Fruit fly (Drosophila melanogaster) whole organism, embryonic: ENCODE results near the gene CG9166.

Experiments
- Ada2b ChIP-seq: fragments of 200-800 bp; sonication (Bioruptor generic); IDR thresholded peaks from 2 replicates; pipeline ENCODE4 v1.3.6; 2022; ENCODE audit warnings: missing biosample characterization, missing genetic modification characterization
- Antp ChIP-seq: fragments of 200-800 bp; sonication (Bioruptor generic); optimal IDR thresholded peaks from 3 replicates; lab custom pipeline; 2016; ENCODE audit warnings: missing biosample characterization, missing genetic modification characterization
- Bdp1 ChIP-seq: fragments of 200-800 bp; sonication (Bioruptor generic); optimal IDR thresholded peaks from 3 replicates; lab custom pipeline; 2016; ENCODE audit warnings: missing biosample characterization, missing genetic modification characterization
- Blimp-1 ChIP-seq: fragments of 200-800 bp; sonication (Bioruptor generic); optimal IDR thresholded peaks from 3 replicates; lab custom pipeline; 2018; ENCODE audit warnings: missing biosample characterization, missing genetic modification characterization, mild to moderate bottlenecking, moderate library complexity, missing genetic modification reagents
- CG11085 ChIP-seq: fragments of 200-800 bp; sonication (Bioruptor generic); IDR thresholded peaks from 2 replicates; pipeline ENCODE4 v1.3.6; 2022; ENCODE audit warnings: missing biosample characterization, missing genetic modification characterization
- CG11696 ChIP-seq: fragments of 200-800 bp; sonication (Bioruptor generic); IDR thresholded peaks from 2 replicates; pipeline ENCODE4 v1.3.6; 2022; ENCODE audit warnings: missing biosample characterization, missing genetic modification characterization
- CG1529 ChIP-seq: fragments of 200-800 bp; sonication (Bioruptor generic); optimal IDR thresholded peaks from 3 replicates; lab custom pipeline; 2018; ENCODE audit warnings: missing biosample characterization, missing genetic modification characterization
- CG16779 ChIP-seq: fragments of 200-800 bp; sonication (Bioruptor generic); IDR thresholded peaks from 2 replicates; pipeline ENCODE4 v1.3.6; 2022; ENCODE audit warnings: missing biosample characterization, missing genetic modification characterization
- CG1832 ChIP-seq: fragments of 200-800 bp; sonication (Bioruptor generic); optimal IDR thresholded peaks from 2 replicates; lab custom pipeline; 2017; ENCODE audit warnings: missing biosample characterization, mild to moderate bottlenecking, missing genetic modification characterization, inconsistent platforms
- CG2120 ChIP-seq: fragments of 200-800 bp; sonication (Bioruptor generic); optimal IDR thresholded peaks from 3 replicates; lab custom pipeline; 2016; ENCODE audit warnings: missing biosample characterization, missing genetic modification characterization
- CG2712 ChIP-seq: fragments of 200-800 bp; optimal IDR thresholded peaks from 3 replicates; lab custom pipeline; 2019; ENCODE audit warnings: missing biosample characterization, mild to moderate bottlenecking, missing genetic modification characterization, moderate library complexity
- CG31441 ChIP-seq: fragments of 200-800 bp; sonication (Bioruptor generic); IDR thresholded peaks from 2 replicates; pipeline ENCODE4 v1.3.6; 2022; ENCODE audit warnings: missing biosample characterization, missing genetic modification characterization
- CG3407 ChIP-seq: fragments of 200-800 bp; sonication (Bioruptor generic); optimal IDR thresholded peaks from 2 replicates; lab custom pipeline; 2018; ENCODE audit warnings: missing biosample characterization, mild to moderate bottlenecking, missing genetic modification characterization
- CG34376 ChIP-seq: fragments of 200-800 bp; sonication (Bioruptor generic); optimal IDR thresholded peaks from 2 replicates; lab custom pipeline; 2018; ENCODE audit warnings: missing biosample characterization, mild to moderate bottlenecking, missing genetic modification characterization
- CG4617 ChIP-seq: fragments of 200-800 bp; sonication (Bioruptor generic); optimal IDR thresholded peaks from 3 replicates; lab custom pipeline; 2016; ENCODE audit warnings: missing biosample characterization, missing genetic modification characterization, borderline replicate concordance
- CG6683 ChIP-seq: fragments of 200-800 bp; sonication (Bioruptor generic); optimal IDR thresholded peaks from 2 replicates; lab custom pipeline; 2017; ENCODE audit warnings: missing biosample characterization, mild to moderate bottlenecking, missing genetic modification characterization, missing genetic modification reagents
- CG7556 ChIP-seq: fragments of 200-800 bp; sonication (Bioruptor generic); optimal IDR thresholded peaks from 2 replicates; lab custom pipeline; 2017; ENCODE audit warnings: missing biosample characterization, mild to moderate bottlenecking, missing genetic modification characterization
- CG7928 ChIP-seq: fragments of 200-800 bp; sonication (Bioruptor generic); optimal IDR thresholded peaks from 2 replicates; lab custom pipeline; 2017; ENCODE audit warnings: missing biosample characterization, mild to moderate bottlenecking, missing genetic modification characterization
- CG8281 ChIP-seq: fragments of 200-800 bp; sonication (Bioruptor generic); optimal IDR thresholded peaks from 2 replicates; lab custom pipeline; 2018; ENCODE audit warnings: missing biosample characterization, mild to moderate bottlenecking, missing genetic modification characterization, moderate library complexity
- CG8478 ChIP-seq: fragments of >200 bp; optimal IDR thresholded peaks from 2 replicates; lab custom pipeline; 2018
- CG9437 ChIP-seq: fragments of 200-800 bp; sonication (Bioruptor generic); optimal IDR thresholded peaks from 2 replicates; lab custom pipeline; 2018; ENCODE audit warnings: missing biosample characterization, mild to moderate bottlenecking, missing genetic modification characterization
- Doc2 ChIP-seq: fragments of 200-800 bp; sonication (Bioruptor generic); IDR thresholded peaks from 2 replicates; pipeline ENCODE4 v1.3.6; 2022; ENCODE audit warnings: missing biosample characterization, missing genetic modification characterization
- ERR ChIP-seq: fragments of 200-800 bp; sonication (Bioruptor generic); optimal IDR thresholded peaks from 2 replicates; lab custom pipeline; 2016; ENCODE audit warnings: missing biosample characterization, missing genetic modification characterization
- Eip74EF ChIP-seq, 2 experiments: fragments of 200-800 bp in 1 of 2; fragments of >200 bp in 1 of 2; sonication (Bioruptor generic) in 1 of 2; optimal IDR thresholded peaks; 2 replicates each; lab custom pipeline; 2017 to 2019; ENCODE audit warnings: missing biosample characterization in 2 of 2, missing genetic modification characterization in 2 of 2, mild to moderate bottlenecking in 1 of 2, moderate library complexity in 1 of 2
- Elba2 ChIP-seq: fragments of 200-800 bp; sonication (Bioruptor generic); optimal IDR thresholded peaks from 3 replicates; lab custom pipeline; 2016; ENCODE audit warnings: missing biosample characterization, missing genetic modification characterization
- H15 ChIP-seq: fragments of 200-800 bp; sonication (Bioruptor generic); IDR thresholded peaks from 3 replicates; pipeline ENCODE4 v1.3.6; 2022; ENCODE audit warnings: missing biosample characterization, missing genetic modification characterization
- Hey ChIP-seq: fragments of 200-800 bp; sonication (Bioruptor generic); optimal IDR thresholded peaks from 3 replicates; lab custom pipeline; 2018; ENCODE audit warnings: missing biosample characterization, mild to moderate bottlenecking, missing genetic modification characterization
- Jarid2 ChIP-seq: fragments of 200-800 bp; sonication (Bioruptor generic); optimal IDR thresholded peaks from 3 replicates; lab custom pipeline; 2017; ENCODE audit warnings: mild to moderate bottlenecking, missing biosample characterization, missing genetic modification reagents, missing genetic modification characterization
- Mad ChIP-seq: fragments of 200-800 bp; sonication (Bioruptor generic); optimal IDR thresholded peaks from 2 replicates; lab custom pipeline; 2016; ENCODE audit warnings: missing biosample characterization, missing genetic modification characterization
- Pdp1 ChIP-seq, 2 experiments: fragments of 200-800 bp; sonication (Bioruptor generic); optimal IDR thresholded peaks; 3 replicates each; lab custom pipeline; 2016; ENCODE audit warnings: missing biosample characterization in 2 of 2, missing genetic modification characterization in 2 of 2, mild to moderate bottlenecking in 1 of 2, moderate library complexity in 1 of 2
- Poxn ChIP-seq: fragments of 200-800 bp; sonication (Bioruptor generic); IDR thresholded peaks from 2 replicates; pipeline ENCODE4 v1.3.6; 2022; ENCODE audit warnings: missing biosample characterization, missing genetic modification characterization
- YL-1 ChIP-seq: fragments of 200-800 bp; sonication (Bioruptor generic); optimal IDR thresholded peaks from 3 replicates; lab custom pipeline; 2017; ENCODE audit warnings: missing biosample characterization, mild to moderate bottlenecking, missing genetic modification characterization
- ap ChIP-seq: fragments of 200-800 bp; sonication (Bioruptor generic); IDR thresholded peaks from 2 replicates; pipeline ENCODE4 v1.3.6; 2022; ENCODE audit warnings: missing biosample characterization, missing genetic modification characterization
- az2 ChIP-seq: fragments of 200-800 bp; sonication (Bioruptor generic); optimal IDR thresholded peaks from 3 replicates; lab custom pipeline; 2016; ENCODE audit warnings: missing biosample characterization, missing genetic modification characterization
- bbx ChIP-seq: fragments of 200-800 bp; sonication (Bioruptor generic); IDR thresholded peaks from 2 replicates; pipeline ENCODE4 v1.3.6; 2022; ENCODE audit warnings: missing biosample characterization, missing genetic modification characterization; ENCODE audit not compliant: partially characterized antibody
- cwo ChIP-seq: fragments of 200-800 bp; sonication (Bioruptor generic); optimal IDR thresholded peaks from 3 replicates; lab custom pipeline; 2017; ENCODE audit warnings: missing biosample characterization, missing genetic modification characterization, mild to moderate bottlenecking, moderate library complexity, missing genetic modification reagents
- da ChIP-seq: fragments of 200-800 bp; sonication (Bioruptor generic); optimal IDR thresholded peaks from 2 replicates; lab custom pipeline; 2016; ENCODE audit warnings: missing biosample characterization, missing genetic modification characterization
- esg ChIP-seq: fragments of 200-800 bp; sonication (Bioruptor generic); conservative IDR thresholded peaks from 2 replicates; pipeline ENCODE4 v1.3.6; 2022; ENCODE audit warnings: missing biosample characterization, missing genetic modification characterization
- exex ChIP-seq: fragments of 200-800 bp; sonication (Bioruptor generic); optimal IDR thresholded peaks from 4 replicates; lab custom pipeline; 2018; ENCODE audit warnings: missing biosample characterization, mild to moderate bottlenecking, missing genetic modification characterization, moderate library complexity
- eyg ChIP-seq: fragments of 200-800 bp; sonication (Bioruptor generic); optimal IDR thresholded peaks from 3 replicates; lab custom pipeline; 2016; ENCODE audit warnings: missing biosample characterization, missing genetic modification characterization
- fd64A ChIP-seq: fragments of 200-800 bp; sonication (Bioruptor generic); optimal IDR thresholded peaks from 3 replicates; lab custom pipeline; 2018; ENCODE audit warnings: missing biosample characterization, mild to moderate bottlenecking, missing genetic modification characterization
- fru ChIP-seq: fragments of >200 bp; optimal IDR thresholded peaks from 2 replicates; lab custom pipeline; 2017
- gcm ChIP-seq: fragments of 200-800 bp; sonication (Bioruptor generic); optimal IDR thresholded peaks from 2 replicates; lab custom pipeline; 2019; ENCODE audit warnings: missing biosample characterization, mild to moderate bottlenecking, missing genetic modification characterization, moderate library complexity
- klu ChIP-seq: fragments of 200-800 bp; sonication (Bioruptor generic); IDR thresholded peaks from 2 replicates; pipeline ENCODE4 v1.3.6; 2022; ENCODE audit warnings: missing biosample characterization, missing genetic modification characterization
- mam ChIP-seq: fragments of 200-800 bp; sonication (Bioruptor generic); optimal IDR thresholded peaks from 3 replicates; lab custom pipeline; 2016; ENCODE audit warnings: missing biosample characterization, missing genetic modification characterization
- nom ChIP-seq: fragments of 200-800 bp; sonication (Bioruptor generic); optimal IDR thresholded peaks from 2 replicates; lab custom pipeline; 2017; ENCODE audit warnings: missing biosample characterization, missing genetic modification characterization, mild to moderate bottlenecking, moderate library complexity, missing genetic modification reagents
- psq ChIP-seq: fragments of 200-800 bp; sonication (Bioruptor generic); optimal IDR thresholded peaks from 2 replicates; lab custom pipeline; 2017; ENCODE audit warnings: missing biosample characterization, missing genetic modification characterization
- sqz ChIP-seq: fragments of 200-800 bp; sonication (Bioruptor generic); optimal IDR thresholded peaks from 3 replicates; lab custom pipeline; 2018; ENCODE audit warnings: missing biosample characterization, mild to moderate bottlenecking, missing genetic modification characterization
- sug ChIP-seq: fragments of 200-800 bp; optimal IDR thresholded peaks from 2 replicates; lab custom pipeline; 2019; ENCODE audit warnings: missing biosample characterization, mild to moderate bottlenecking, missing genetic modification characterization, moderate library complexity
- trh ChIP-seq: fragments of 200-800 bp; sonication (Bioruptor generic); optimal IDR thresholded peaks from 2 replicates; lab custom pipeline; 2016; ENCODE audit warnings: missing biosample characterization, missing genetic modification characterization
- wek ChIP-seq: fragments of 200-800 bp; sonication (Bioruptor generic); optimal IDR thresholded peaks from 3 replicates; lab custom pipeline; 2018; ENCODE audit warnings: missing biosample characterization, mild to moderate bottlenecking, missing genetic modification characterization, moderate library complexity

CG9166 gene

DNA sequence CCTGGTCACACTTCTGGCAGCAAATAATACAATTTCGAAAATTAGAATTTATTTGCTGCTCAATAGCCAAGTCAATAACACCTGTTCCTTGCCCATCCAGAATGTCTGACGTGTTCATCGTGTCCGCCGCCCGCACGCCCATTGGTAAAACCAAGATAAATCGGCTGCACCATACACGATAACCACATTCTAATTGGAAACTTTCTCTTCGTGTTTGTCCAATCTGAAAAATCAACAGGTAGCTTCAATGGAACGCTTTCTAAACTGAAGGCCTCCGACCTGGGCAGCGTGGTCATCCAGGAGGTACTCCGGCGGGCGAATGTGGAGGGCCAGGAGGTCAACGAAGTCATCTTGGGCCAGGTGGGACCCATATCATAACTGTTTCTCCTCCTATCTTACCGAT, 48.0 kb upstream of the CG9166 start (continued):
- TF ChIP-seq eyg (GFP tag; lab: Kevin White, UChicago): no peak
- peak; percentile 17; the same call in 1 of the 2 replicates for TF ChIP-seq bbx (GFP tag; lab: Robert Waterston, UW)
- TF ChIP-seq YL-1 (GFP tag; lab: Kevin White, UChicago): peak; percentile 67
- no peak for TF ChIP-seq CG1529 (GFP tag; lab: Kevin White, UChicago)
- TF ChIP-seq cwo: no peak
- TF ChIP-seq Doc2: no peak
- no peak for TF ChIP-seq wek
- no peak for TF ChIP-seq CG1832
- no peak for TF ChIP-seq az2
- TF ChIP-seq CG8281 (tag; lab: Kevin White, UChicago): no peak
- no peak for TF ChIP-seq CG2712 (tag; lab: Kevin White, UChicago)
- peak; percentile 93 for TF ChIP-seq Elba2 (GFP tag; lab: Kevin White, UChicago)
- no peak for TF ChIP-seq CG11085 (GFP tag; lab: Robert Waterston, UW)
- TF ChIP-seq CG4617 (GFP tag; lab: Kevin White, UChicago): peak; percentile 7
- TF ChIP-seq mam (GFP tag; lab: Kevin White, UChicago): no peak
- TF ChIP-seq Mad: no peak
- TF ChIP-seq da (GFP tag; lab: Kevin White, UChicago): no peak
- no peak for TF ChIP-seq CG7928
- no peak for TF ChIP-seq CG7556 (GFP tag; lab: Kevin White, UChicago)
- TF ChIP-seq psq (GFP tag; lab: Kevin White, UChicago): no peak
- no peak for TF ChIP-seq ERR (GFP tag; lab: Kevin White, UChicago)
- no peak for TF ChIP-seq Poxn (GFP tag; lab: Robert Waterston, UW)
- TF ChIP-seq Ada2b (GFP tag; lab: Robert Waterston, UW): no peak
- TF ChIP-seq esg (GFP tag; lab: Robert Waterston, UW): no peak
- no peak for TF ChIP-seq fru
- TF ChIP-seq CG31441 (GFP tag; lab: Robert Waterston, UW): no peak
- TF ChIP-seq CG9437 (GFP tag; lab: Kevin White, UChicago): no peak
- no peak for TF ChIP-seq Bdp1 (GFP tag; lab: Kevin White, UChicago)
- no peak for TF ChIP-seq klu (GFP tag; lab: Robert Waterston, UW)
- TF ChIP-seq fd64A (GFP tag; lab: Kevin White, UChicago): no peak
- no peak for TF ChIP-seq CG16779 (GFP tag; lab: Robert Waterston, UW)
- no peak for TF ChIP-seq Eip74EF (GFP tag; optimal IDR thresholded peaks at IDR 0.05; lab: Kevin White, UChicago)
- no peak for TF ChIP-seq Blimp-1 (GFP tag; lab: Kevin White, UChicago)
- no peak for TF ChIP-seq CG11696 (GFP tag; lab: Robert Waterston, UW)
- no peak for TF ChIP-seq trh (GFP tag; lab: Kevin White, UChicago)
- TF ChIP-seq nom (GFP tag; lab: Kevin White, UChicago): no peak
- TF ChIP-seq CG8478 (lab: Kevin White, UChicago): no peak
- no peak for TF ChIP-seq Jarid2 (GFP tag; lab: Kevin White, UChicago)
- TF ChIP-seq H15: no peak
- TF ChIP-seq sqz: no peak
- TF ChIP-seq, all 482 proteins: peak for 7

DNA sequence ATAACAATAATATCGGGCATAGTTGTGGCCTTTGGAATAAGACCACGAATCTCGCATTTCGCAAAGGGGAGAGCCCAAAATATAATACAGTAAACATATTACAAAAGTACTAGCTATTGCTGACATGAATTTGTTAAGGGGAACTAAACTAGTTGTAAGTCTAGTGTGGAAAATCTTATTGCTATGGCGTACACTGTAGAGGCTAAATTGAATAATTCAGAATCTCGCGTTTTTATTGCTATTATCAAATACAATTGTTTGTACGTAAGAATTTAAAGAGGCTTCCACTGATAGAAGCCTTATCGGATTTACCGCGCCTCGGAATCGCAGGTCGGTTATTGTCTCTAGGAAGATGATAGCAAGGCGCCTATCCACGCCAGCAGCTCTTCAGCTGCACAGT, 45.6 kb upstream of the CG9166 start:
- peak; percentile 28 for TF ChIP-seq CG34376 (GFP tag; lab: Kevin White, UChicago)
- TF ChIP-seq exex (tag; lab: Kevin White, UChicago): peak; percentile 53
- TF ChIP-seq CG3407 (GFP tag; lab: Kevin White, UChicago): no peak
- TF ChIP-seq Hey (tag; lab: Kevin White, UChicago): no peak
- no peak for TF ChIP-seq gcm (GFP tag; lab: Kevin White, UChicago)
- TF ChIP-seq Pdp1 (GFP tag; optimal IDR thresholded peaks at IDR 0.05; lab: Kevin White, UChicago): peak in 1 of 2 experiments; percentile 2
- no peak for TF ChIP-seq Antp (GFP tag; lab: Kevin White, UChicago)
- TF ChIP-seq sug (tag; lab: Kevin White, UChicago): peak; percentile 9
- TF ChIP-seq CG2120: peak; percentile 13
- no peak for TF ChIP-seq CG6683 (GFP tag; lab: Kevin White, UChicago)
- TF ChIP-seq ap (GFP tag; lab: Robert Waterston, UW): no peak
